Worm (Caenorhabditis elegans): ENCODE results near the gene npr-12.

npr-12 gene

ce11 chrIV:6887601-6888099 lies 49.8 kb downstream of the npr-12 start, which contains the start of the genes T05A12.3 and T05A12.4 (continued):
- TF ChIP-seq lin-15B (tag; optimal IDR thresholded peaks at IDR 0.05), result no peak
- no peak for TF ChIP-seq snu-23 (GFP tag; optimal IDR thresholded peaks at IDR 0.05)
- TF ChIP-seq isw-1 (GFP tag; IDR thresholded peaks at IDR 0.05), result peak; percentile 13
- peak; percentile 34 for TF ChIP-seq blmp-1 (tag; optimal IDR thresholded peaks at IDR 0.05)
- TF ChIP-seq jun-1 (tag; optimal IDR thresholded peaks at IDR 0.05), result peak; percentile 55

DNA sequence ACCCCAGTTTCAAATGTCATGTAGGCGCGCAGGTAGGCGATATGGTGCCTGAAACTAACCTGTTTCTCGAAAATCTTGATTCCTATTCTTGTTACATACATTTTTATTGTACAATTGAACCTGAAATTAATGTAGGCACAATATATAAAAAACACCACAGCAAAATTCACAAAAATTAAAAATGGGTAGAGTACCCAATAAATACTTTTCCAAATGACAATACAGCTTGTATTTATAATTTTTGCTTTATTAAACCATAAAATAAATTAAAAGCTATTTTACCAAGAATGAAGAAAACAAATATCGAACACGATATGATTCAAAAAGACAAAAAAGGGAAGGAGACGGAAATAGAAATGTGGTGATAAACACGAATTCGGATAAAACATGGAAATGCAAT lies 54.1 kb downstream of the npr-12 start, which contains the start of gene tre-2:
TSS of gene tre-2 (minus strand) at position 101 of the 400 bp plus-strand sequence.
- TF ChIP-seq lin-39 (tag; optimal IDR thresholded peaks at IDR 0.05) (no peak), Y116A8C.19 (tag; optimal IDR thresholded peaks at IDR 0.05; ENCODE audit: borderline replicate concordance) (no peak), F16B12.6 (tag; optimal IDR thresholded peaks at IDR 0.05) (no peak), mef-2 (tag; optimal IDR thresholded peaks at IDR 0.05) (no peak), C16A3.4 (tag; optimal IDR thresholded peaks at IDR 0.05) (no peak), nhr-71 (tag; optimal IDR thresholded peaks at IDR 0.05) (no peak), irx-1 (tag; optimal IDR thresholded peaks at IDR 0.05) (no peak), grh-1 (GFP tag; IDR thresholded peaks at IDR 0.05) (no peak), ces-1 (GFP tag; optimal IDR thresholded peaks at IDR 0.05) (no peak), fos-1 (tag; optimal IDR thresholded peaks at IDR 0.05) (no peak), mep-1 (tag; optimal IDR thresholded peaks at IDR 0.05) (no peak), nhr-12 (tag; optimal IDR thresholded peaks at IDR 0.05) (no peak), ceh-88 (GFP tag; IDR thresholded peaks at IDR 0.05) (no peak), ets-5 (GFP tag; IDR thresholded peaks at IDR 0.05) (no peak), unc-30 (tag; optimal IDR thresholded peaks at IDR 0.05) (no peak), zip-4 (GFP tag; optimal IDR thresholded peaks at IDR 0.05) (no peak), unc-98 (GFP tag; IDR thresholded peaks at IDR 0.05) (no peak), efl-3 (GFP tag; optimal IDR thresholded peaks at IDR 0.05) (no peak)

- TF ChIP-seq pax-3 (tag; optimal IDR thresholded peaks at IDR 0.05) (no peak), nhr-76 (tag; optimal IDR thresholded peaks at IDR 0.05) (no peak), egl-13 (tag; optimal IDR thresholded peaks at IDR 0.05) (peak; percentile 28), unc-30 (tag; optimal IDR thresholded peaks at IDR 0.05) (no peak), hlh-4 (tag; optimal IDR thresholded peaks at IDR 0.05) (no peak), unc-98 (GFP tag; IDR thresholded peaks at IDR 0.05) (no peak), fkh-10 (GFP tag; optimal IDR thresholded peaks at IDR 0.05) (peak; percentile 71), nhr-237 (tag; optimal IDR thresholded peaks at IDR 0.05) (no peak), ceh-90 (tag; optimal IDR thresholded peaks at IDR 0.05) (no peak), nhr-85 (tag) (no peak), zag-1 (tag; optimal IDR thresholded peaks at IDR 0.05) (no peak), unc-130 (tag; optimal IDR thresholded peaks at IDR 0.05) (no peak), sptf-1 (tag; optimal IDR thresholded peaks at IDR 0.05) (no peak), tlp-1 (tag; optimal IDR thresholded peaks at IDR 0.05) (no peak), fkh-8 (tag; optimal IDR thresholded peaks at IDR 0.05) (peak; percentile 59), F16B12.6 (tag; optimal IDR thresholded peaks at IDR 0.05) (no peak), efl-1 (optimal IDR thresholded peaks at IDR 0.05) (peak; percentile 40 to 52), efl-1 (GFP tag; optimal IDR thresholded peaks at IDR 0.05 in 1 of 2) (no peak), nhr-90 (tag; optimal IDR thresholded peaks at IDR 0.05; ENCODE audit: poor library complexity) (no peak), lsy-2 (tag; optimal IDR thresholded peaks at IDR 0.05) (peak; percentile 48 to 68), snu-23 (GFP tag; optimal IDR thresholded peaks at IDR 0.05) (peak; percentile 71), fkh-4 (tag; optimal IDR thresholded peaks at IDR 0.05; ENCODE audit: borderline replicate concordance) (no peak), vab-15 (tag; optimal IDR thresholded peaks at IDR 0.05) (no peak), nhr-84 (tag; optimal IDR thresholded peaks at IDR 0.05) (no peak), nhr-47 (tag; optimal IDR thresholded peaks at IDR 0.05) (peak; percentile 63), dpl-1 (GFP tag; optimal IDR thresholded peaks at IDR 0.05) (peak in 1 of 3 experiments; percentile 29), skn-1 (tag; optimal IDR thresholded peaks at IDR 0.05) (peak; percentile 15), rnt-1 (tag; optimal IDR thresholded peaks at IDR 0.05) (peak; percentile 75), lin-13 (GFP tag; optimal IDR thresholded peaks at IDR 0.05) (no peak), mab-9 (GFP tag; IDR thresholded peaks at IDR 0.05) (0 out of 2 replicates have a peak, but pooled peaks have one; percentile 17), ceh-82 (tag; optimal IDR thresholded peaks at IDR 0.05) (peak; percentile 29 to 75 (median 39)), nhr-28 (tag; optimal IDR thresholded peaks at IDR 0.05) (no peak), sup-37 (GFP tag; optimal IDR thresholded peaks at IDR 0.05) (no peak)
Measured at ce11 chrIV:6881183-6881582, 56.3 kb downstream of the npr-12 start.

All from whole organism, L1 larva.